Fruit fly (Drosophila melanogaster): Measurements from ENCODE around the gene CG33647.

CG33647 gene

DNA sequence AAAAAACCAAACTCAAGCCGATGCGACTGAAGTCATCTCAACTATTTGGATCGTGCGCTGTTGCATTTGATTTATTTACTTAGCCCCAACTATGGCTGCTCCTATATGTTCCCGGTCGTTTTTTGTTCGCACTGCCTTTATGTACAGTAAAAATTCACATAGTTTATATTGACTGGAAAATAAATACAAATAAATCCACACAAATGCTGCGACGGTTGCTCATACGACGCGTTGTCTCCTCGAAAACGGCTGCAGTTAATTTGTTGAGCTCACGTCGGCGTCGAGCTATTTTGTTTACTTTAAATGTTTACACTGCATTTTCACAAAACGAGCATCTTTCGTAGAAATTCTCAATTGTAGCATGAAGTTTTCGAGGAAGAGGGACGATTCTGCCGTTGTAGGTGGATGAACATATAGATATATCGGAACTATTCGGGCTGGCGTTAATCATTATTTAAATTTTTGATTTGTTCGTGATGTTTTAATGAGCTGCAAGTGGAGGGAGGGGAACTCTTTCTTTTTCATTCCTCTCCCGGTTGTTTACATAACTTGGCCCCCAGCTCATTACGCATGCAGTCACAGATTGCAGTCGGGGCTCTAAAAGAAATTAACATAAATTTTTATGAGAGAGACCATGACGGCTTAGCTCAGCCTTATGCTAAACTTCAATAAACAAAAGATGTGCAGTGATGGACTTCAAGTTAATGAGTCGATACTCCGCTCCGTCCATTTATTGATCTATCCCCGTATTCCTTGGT is 44.1 kb upstream of the CG33647 start:
- TF ChIP-seq bab1 (GFP tag; optimal IDR thresholded peaks at IDR 0.05) = no peak
- no peak for TF ChIP-seq Clk (GFP tag; optimal IDR thresholded peaks at IDR 0.05)
- no peak for TF ChIP-seq Hr96 (GFP tag; optimal IDR thresholded peaks at IDR 0.05)
- no peak for TF ChIP-seq pad (GFP tag; optimal IDR thresholded peaks at IDR 0.05)
- TF ChIP-seq CG33017 (tag; optimal IDR thresholded peaks at IDR 0.05) = no peak
- no peak for TF ChIP-seq CG12768 (GFP tag; optimal IDR thresholded peaks at IDR 0.05)
- TF ChIP-seq kay (GFP tag; ENCODE audit: borderline replicate concordance) = no peak
- TF ChIP-seq Mnt (GFP tag; optimal IDR thresholded peaks at IDR 0.05) = no peak
- no peak for TF ChIP-seq CG7101 (tag; optimal IDR thresholded peaks at IDR 0.05)
- TF ChIP-seq CG5204 (GFP tag; optimal IDR thresholded peaks at IDR 0.05) = no peak
- no peak for TF ChIP-seq toe (GFP tag; optimal IDR thresholded peaks at IDR 0.05)
- no peak for TF ChIP-seq tj (GFP tag; optimal IDR thresholded peaks at IDR 0.05)
- TF ChIP-seq ovo (GFP tag; optimal IDR thresholded peaks at IDR 0.05) = no peak
- no peak for TF ChIP-seq cnc (optimal IDR thresholded peaks at IDR 0.05)

DNA sequence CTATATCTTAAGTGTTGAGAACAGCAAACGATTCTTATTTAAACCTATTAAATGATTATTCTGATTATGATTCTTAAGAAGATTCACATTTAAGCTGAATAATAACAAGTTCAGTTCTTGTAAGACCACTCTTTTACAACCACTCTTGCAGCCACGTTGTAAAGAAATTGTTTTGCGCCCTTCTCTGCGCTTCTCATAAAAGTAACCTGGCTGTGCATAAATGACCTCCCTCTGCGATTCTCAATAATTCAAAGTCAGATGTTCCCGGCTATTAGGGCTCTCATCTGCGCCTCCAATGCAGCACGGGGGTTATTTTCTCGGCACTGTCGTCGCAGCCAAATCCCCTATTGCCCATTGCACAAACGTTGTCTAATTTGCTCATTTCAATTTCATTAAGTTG is 43.0 kb upstream of the CG33647 start:
- no peak for TF ChIP-seq CG12768 (GFP tag; optimal IDR thresholded peaks at IDR 0.05)
- no peak for TF ChIP-seq CG33017 (tag; optimal IDR thresholded peaks at IDR 0.05)
- no peak for TF ChIP-seq tj (GFP tag; optimal IDR thresholded peaks at IDR 0.05)
- TF ChIP-seq Mnt (GFP tag; optimal IDR thresholded peaks at IDR 0.05) = no peak
- no peak for TF ChIP-seq cnc (optimal IDR thresholded peaks at IDR 0.05)
- TF ChIP-seq CG7101 (tag; optimal IDR thresholded peaks at IDR 0.05) = no peak
- no peak for TF ChIP-seq toe (GFP tag; optimal IDR thresholded peaks at IDR 0.05)
- TF ChIP-seq kay (GFP tag; ENCODE audit: borderline replicate concordance) = no peak
- TF ChIP-seq pad (GFP tag; optimal IDR thresholded peaks at IDR 0.05) = no peak
- no peak for TF ChIP-seq CG14711 (tag; optimal IDR thresholded peaks at IDR 0.05)
- TF ChIP-seq CG5204 (GFP tag; optimal IDR thresholded peaks at IDR 0.05) = no peak
- TF ChIP-seq cic (GFP tag; optimal IDR thresholded peaks at IDR 0.05) = no peak
- TF ChIP-seq ovo (GFP tag; optimal IDR thresholded peaks at IDR 0.05) = no peak
- no peak for TF ChIP-seq CG1620 (GFP tag; optimal IDR thresholded peaks at IDR 0.05)
- TF ChIP-seq CG7045 (GFP tag; optimal IDR thresholded peaks at IDR 0.05) = no peak
- no peak for TF ChIP-seq Crg-1 (GFP tag; optimal IDR thresholded peaks at IDR 0.05)
- no peak for TF ChIP-seq Hr96 (GFP tag; optimal IDR thresholded peaks at IDR 0.05)
- no peak for TF ChIP-seq bab1 (GFP tag; optimal IDR thresholded peaks at IDR 0.05)
- TF ChIP-seq CG11617 (GFP tag; optimal IDR thresholded peaks at IDR 0.05) = no peak

DNA sequence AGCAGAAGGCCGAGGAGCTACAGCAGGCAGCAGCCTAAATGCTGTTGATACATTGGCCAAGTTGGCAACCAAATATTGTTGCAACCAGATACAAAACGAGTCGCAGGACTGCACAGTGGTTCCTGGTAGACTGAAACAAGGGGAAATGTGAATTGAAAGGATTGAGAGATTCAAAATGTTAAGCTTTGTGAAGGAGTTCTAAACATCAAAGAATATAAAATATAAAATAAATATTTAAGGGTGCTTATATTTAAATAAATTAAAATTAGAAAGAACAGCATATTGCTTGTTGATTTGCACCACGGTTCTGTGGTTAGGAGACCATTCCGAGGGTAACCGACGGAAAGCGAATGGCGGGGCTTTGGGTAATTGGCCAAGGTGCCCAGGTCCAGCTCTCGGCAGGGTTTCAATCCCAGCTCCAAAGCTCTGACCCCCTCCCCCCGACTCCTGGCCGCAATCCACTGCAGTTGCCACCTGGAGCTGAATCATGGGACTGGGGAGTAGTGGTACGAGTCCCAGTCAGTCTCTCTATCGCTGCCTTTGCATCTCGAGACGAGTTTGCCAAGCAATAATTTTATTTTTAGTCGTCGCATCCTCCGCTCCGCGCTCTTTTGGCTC is 42.0 kb upstream of the CG33647 start:
- TF ChIP-seq CG12768 (GFP tag; optimal IDR thresholded peaks at IDR 0.05) (no peak), Mnt (GFP tag; optimal IDR thresholded peaks at IDR 0.05) (no peak), Crg-1 (GFP tag; optimal IDR thresholded peaks at IDR 0.05) (no peak), CG33017 (tag; optimal IDR thresholded peaks at IDR 0.05) (no peak), CG5204 (GFP tag; optimal IDR thresholded peaks at IDR 0.05) (no peak), toe (GFP tag; optimal IDR thresholded peaks at IDR 0.05) (no peak), kay (GFP tag; ENCODE audit: borderline replicate concordance) (no peak), CG11617 (GFP tag; optimal IDR thresholded peaks at IDR 0.05) (no peak), Hr96 (GFP tag; optimal IDR thresholded peaks at IDR 0.05) (no peak), cic (GFP tag; optimal IDR thresholded peaks at IDR 0.05) (no peak), tj (GFP tag; optimal IDR thresholded peaks at IDR 0.05) (no peak), CG7101 (tag; optimal IDR thresholded peaks at IDR 0.05) (no peak), cnc (optimal IDR thresholded peaks at IDR 0.05) (no peak), ovo (GFP tag; optimal IDR thresholded peaks at IDR 0.05) (no peak), CG7045 (GFP tag; optimal IDR thresholded peaks at IDR 0.05) (no peak), bab1 (GFP tag; optimal IDR thresholded peaks at IDR 0.05) (no peak), pad (GFP tag; optimal IDR thresholded peaks at IDR 0.05) (no peak), Clk (GFP tag; optimal IDR thresholded peaks at IDR 0.05) (no peak), CG14711 (tag; optimal IDR thresholded peaks at IDR 0.05) (no peak), CG1620 (GFP tag; optimal IDR thresholded peaks at IDR 0.05) (no peak)

DNA sequence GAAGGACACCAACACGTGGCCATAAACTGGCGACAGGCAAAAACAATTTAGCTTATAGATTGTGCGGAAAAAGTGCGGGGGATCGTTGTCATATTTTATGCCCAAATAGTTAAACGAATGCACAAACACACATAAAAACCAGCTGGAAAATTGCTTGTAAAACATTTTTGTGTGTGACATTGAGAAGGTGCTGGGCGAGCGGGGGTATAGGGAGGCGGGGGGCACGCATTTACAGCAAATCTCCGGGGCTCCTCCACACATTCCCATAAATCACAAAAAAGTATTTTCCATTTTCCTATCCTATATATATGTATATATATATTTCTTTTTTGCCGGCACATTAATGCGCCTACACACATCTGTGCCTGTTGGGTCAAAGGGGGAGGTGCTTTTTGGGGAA is 40.0 kb upstream of the CG33647 start:
- TF ChIP-seq kay (GFP tag; ENCODE audit: borderline replicate concordance) (peak; percentile 13), toe (GFP tag; optimal IDR thresholded peaks at IDR 0.05) (no peak), CG1620 (GFP tag; optimal IDR thresholded peaks at IDR 0.05) (no peak)

DNA sequence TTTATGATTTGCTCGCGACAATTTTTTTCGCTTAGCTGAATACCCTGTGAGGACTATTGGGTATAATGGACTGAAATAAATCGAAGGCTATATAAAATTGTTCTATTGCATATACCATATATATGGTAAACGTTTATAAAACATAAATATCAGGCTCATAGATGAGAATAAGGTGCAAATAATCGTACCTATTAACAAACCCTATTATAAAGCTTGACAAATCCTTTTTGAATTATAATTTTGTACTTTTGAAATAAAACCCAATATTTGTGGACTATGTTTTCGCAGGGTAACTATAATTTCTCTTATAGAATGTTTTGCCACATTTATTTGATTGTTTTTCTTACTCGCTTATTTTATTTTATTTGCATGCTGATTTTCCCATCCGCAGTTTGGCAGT is 39.5 kb upstream of the CG33647 start:
- TF ChIP-seq CG33017 (tag; optimal IDR thresholded peaks at IDR 0.05) (no peak), CG7045 (GFP tag; optimal IDR thresholded peaks at IDR 0.05) (no peak), ovo (GFP tag; optimal IDR thresholded peaks at IDR 0.05) (no peak), CG7101 (tag; optimal IDR thresholded peaks at IDR 0.05) (no peak), CG12768 (GFP tag; optimal IDR thresholded peaks at IDR 0.05) (no peak), kay (GFP tag; ENCODE audit: borderline replicate concordance) (no peak), CG5204 (GFP tag; optimal IDR thresholded peaks at IDR 0.05) (no peak), cic (GFP tag; optimal IDR thresholded peaks at IDR 0.05) (no peak), CG14711 (tag; optimal IDR thresholded peaks at IDR 0.05) (no peak), tj (GFP tag; optimal IDR thresholded peaks at IDR 0.05) (no peak), Mnt (GFP tag; optimal IDR thresholded peaks at IDR 0.05) (no peak), Crg-1 (GFP tag; optimal IDR thresholded peaks at IDR 0.05) (no peak), bab1 (GFP tag; optimal IDR thresholded peaks at IDR 0.05) (no peak), CG11617 (GFP tag; optimal IDR thresholded peaks at IDR 0.05) (no peak), cnc (optimal IDR thresholded peaks at IDR 0.05) (no peak), toe (GFP tag; optimal IDR thresholded peaks at IDR 0.05) (no peak)

DNA sequence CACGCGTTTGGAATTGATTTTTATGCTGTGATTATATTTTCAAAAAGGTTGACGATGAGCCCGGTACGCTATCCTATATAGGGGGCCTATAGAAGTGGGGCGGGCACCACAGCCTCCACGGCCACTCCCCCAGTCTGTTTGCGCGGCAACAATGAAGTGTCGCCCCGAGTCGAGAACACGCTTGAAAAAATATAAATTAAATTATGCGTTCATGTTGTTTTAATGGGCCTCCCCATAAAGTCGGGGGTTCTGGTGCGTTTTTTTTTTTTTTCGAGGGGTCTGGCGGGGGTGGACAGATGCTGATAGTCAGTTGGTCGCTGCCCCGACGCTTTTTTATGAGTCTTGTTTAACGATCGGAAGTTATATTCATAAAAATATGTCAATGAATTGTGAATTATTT is 38.8 kb upstream of the CG33647 start:
- TF ChIP-seq tj (GFP tag; optimal IDR thresholded peaks at IDR 0.05) = no peak
- no peak for TF ChIP-seq pad (GFP tag; optimal IDR thresholded peaks at IDR 0.05)
- no peak for TF ChIP-seq CG7045 (GFP tag; optimal IDR thresholded peaks at IDR 0.05)
- no peak for TF ChIP-seq CG11617 (GFP tag; optimal IDR thresholded peaks at IDR 0.05)
- TF ChIP-seq kay (GFP tag; ENCODE audit: borderline replicate concordance) = no peak
- TF ChIP-seq Hr96 (GFP tag; optimal IDR thresholded peaks at IDR 0.05) = no peak
- TF ChIP-seq CG7101 (tag; optimal IDR thresholded peaks at IDR 0.05) = no peak
- TF ChIP-seq CG5204 (GFP tag; optimal IDR thresholded peaks at IDR 0.05) = no peak

Data from whole organism, adult.